Worm (Caenorhabditis elegans): Measurements from ENCODE around the gene C28A5.2.

The C28A5.2 gene

ce11 chrIII:4412108-4413009 is 27.0 kb downstream of the C28A5.2 start:
- TF ChIP-seq mxl-2 (GFP tag; conservative IDR thresholded peaks at IDR 0.05) = no peak
- peak; percentile 93 for TF ChIP-seq nhr-48 (tag; optimal IDR thresholded peaks at IDR 0.05)
- no peak for TF ChIP-seq rbr-2 (tag; optimal IDR thresholded peaks at IDR 0.05)
- no peak for TF ChIP-seq spr-1 (tag; optimal IDR thresholded peaks at IDR 0.05)
- TF ChIP-seq Y75B8A.6 (GFP tag; IDR thresholded peaks at IDR 0.05) = no peak
- TF ChIP-seq nhr-25 (tag; optimal IDR thresholded peaks at IDR 0.05; ENCODE audit: borderline replicate concordance, insufficient read depth) = no peak
- TF ChIP-seq ceh-32 (tag; optimal IDR thresholded peaks at IDR 0.05; ENCODE audit: poor library complexity) = no peak
- TF ChIP-seq nhr-76 (tag; optimal IDR thresholded peaks at IDR 0.05) = no peak
- no peak for TF ChIP-seq set-16 (GFP tag; IDR thresholded peaks at IDR 0.05)
- peak; percentile 46 for TF ChIP-seq R02D3.7 (tag; optimal IDR thresholded peaks at IDR 0.05)
- no peak for TF ChIP-seq F49E8.2 (tag; optimal IDR thresholded peaks at IDR 0.05; ENCODE audit: borderline replicate concordance)
- no peak for TF ChIP-seq ZK337.2 (GFP tag; IDR thresholded peaks at IDR 0.05)
- TF ChIP-seq arid-1 (GFP tag; conservative IDR thresholded peaks at IDR 0.05) = no peak
- TF ChIP-seq madf-9 (GFP tag; conservative IDR thresholded peaks at IDR 0.05) = no peak
- TF ChIP-seq ama-1 (optimal IDR thresholded peaks at IDR 0.05) = no peak
- no peak for TF ChIP-seq fos-1 (tag; optimal IDR thresholded peaks at IDR 0.05)
- no peak for TF ChIP-seq jun-1 (tag; optimal IDR thresholded peaks at IDR 0.05)
- no peak for TF ChIP-seq lin-1 (GFP tag; IDR thresholded peaks at IDR 0.05)
- no peak for TF ChIP-seq mes-2 (tag; optimal IDR thresholded peaks at IDR 0.05; ENCODE audit: poor library complexity, severe bottlenecking)
- no peak for TF ChIP-seq fkh-10 (GFP tag; optimal IDR thresholded peaks at IDR 0.05)
- no peak for TF ChIP-seq spr-3 (GFP tag; optimal IDR thresholded peaks at IDR 0.05)
- TF ChIP-seq lin-38 (GFP tag; IDR thresholded peaks at IDR 0.05) = 0 out of 2 replicates have a peak, but pooled peaks have one; percentile 9
- no peak for TF ChIP-seq mdt-29 (GFP tag; IDR thresholded peaks at IDR 0.05)
- no peak for TF ChIP-seq F26F4.8 (GFP tag; conservative IDR thresholded peaks at IDR 0.05)
- no peak for TF ChIP-seq T26A8.4 (GFP tag; IDR thresholded peaks at IDR 0.05)
- TF ChIP-seq Y5F2A.4 (GFP tag; optimal IDR thresholded peaks at IDR 0.05) = no peak
- no peak for TF ChIP-seq Y105C5A.15 (GFP tag; IDR thresholded peaks at IDR 0.05)
- TF ChIP-seq ceh-20 (GFP tag; IDR thresholded peaks at IDR 0.05) = no peak
- peak; percentile 13 to 19 for TF ChIP-seq mdl-1 (tag; optimal IDR thresholded peaks at IDR 0.05)
- TF ChIP-seq dmd-9 (GFP tag; IDR thresholded peaks at IDR 0.05) = no peak
- no peak for TF ChIP-seq F10B5.3 (tag; optimal IDR thresholded peaks at IDR 0.05)
- TF ChIP-seq snpc-1.2 (GFP tag; IDR thresholded peaks at IDR 0.05) = no peak
- TF ChIP-seq nhr-11 (tag; optimal IDR thresholded peaks at IDR 0.05) = no peak
- no peak for TF ChIP-seq lin-15B (tag; optimal IDR thresholded peaks at IDR 0.05)
- TF ChIP-seq ceh-28 (tag; optimal IDR thresholded peaks at IDR 0.05) = no peak
- no peak for TF ChIP-seq zag-1 (tag; optimal IDR thresholded peaks at IDR 0.05)
- peak; percentile 31 for TF ChIP-seq dve-1 (tag; optimal IDR thresholded peaks at IDR 0.05; ENCODE audit: insufficient read depth)
- TF ChIP-seq mep-1 (tag; optimal IDR thresholded peaks at IDR 0.05) = peak; percentile 23
- no peak for TF ChIP-seq dpl-1 (GFP tag; optimal IDR thresholded peaks at IDR 0.05)
- no peak for TF ChIP-seq unc-62 (GFP tag; optimal IDR thresholded peaks at IDR 0.05 in 1 of 2)
- TF ChIP-seq unc-62 (tag; optimal IDR thresholded peaks at IDR 0.05) = no peak
- TF ChIP-seq madf-5 (GFP tag; IDR thresholded peaks at IDR 0.05) = no peak
- TF ChIP-seq nhr-10 (tag; optimal IDR thresholded peaks at IDR 0.05) = no peak
- TF ChIP-seq aly-2 (tag; optimal IDR thresholded peaks at IDR 0.05) = no peak
- no peak for TF ChIP-seq attf-4 (tag; optimal IDR thresholded peaks at IDR 0.05)
- no peak for TF ChIP-seq ctbp-1 (GFP tag; IDR thresholded peaks at IDR 0.05)
- TF ChIP-seq saeg-2 (GFP tag; IDR thresholded peaks at IDR 0.05) = no peak
- TF ChIP-seq nhr-111 (GFP tag; optimal IDR thresholded peaks at IDR 0.05) = no peak
- TF ChIP-seq ces-1 (GFP tag; optimal IDR thresholded peaks at IDR 0.05) = no peak
- no peak for TF ChIP-seq snpc-4 (tag; optimal IDR thresholded peaks at IDR 0.05)
